Fruit fly (Drosophila melanogaster) whole organism, embryonic: Measurements from ENCODE around the gene CG5665.
A peak's percentile ranks its signal among the peaks of the same experiment; 100 is the strongest.

Source experiments
- Adf1 ChIP-seq: fragments of 200-800 bp; sonication (Bioruptor generic); IDR thresholded peaks from 2 replicates; pipeline ENCODE4 v1.3.6; 2022; ENCODE audit warnings: missing biosample characterization, missing genetic modification characterization
- Antp ChIP-seq: fragments of 200-800 bp; sonication (Bioruptor generic); optimal IDR thresholded peaks from 3 replicates; lab custom pipeline; 2016; ENCODE audit warnings: missing biosample characterization, missing genetic modification characterization
- CG17328 ChIP-seq: fragments of 200-800 bp; sonication (Bioruptor generic); IDR thresholded peaks from 2 replicates; pipeline ENCODE4 v1.3.6; 2022; ENCODE audit warnings: missing biosample characterization, missing genetic modification characterization
- CG17829 ChIP-seq: fragments of 200-800 bp; optimal IDR thresholded peaks from 2 replicates; lab custom pipeline; 2019; ENCODE audit warnings: missing biosample characterization, mild to moderate bottlenecking, missing genetic modification characterization, moderate library complexity
- CG18476 ChIP-seq: fragments of 200-800 bp; sonication (Bioruptor generic); optimal IDR thresholded peaks from 2 replicates; lab custom pipeline; 2016; ENCODE audit warnings: missing biosample characterization, mild to moderate bottlenecking, missing genetic modification characterization
- CG18619 ChIP-seq: fragments of 200-800 bp; sonication (Bioruptor generic); optimal IDR thresholded peaks from 3 replicates; lab custom pipeline; 2017; ENCODE audit warnings: missing biosample characterization, mild to moderate bottlenecking, missing genetic modification characterization
- CG32767 ChIP-seq: fragments of 200-800 bp; sonication (Bioruptor generic); IDR thresholded peaks from 2 replicates; pipeline ENCODE4 v1.3.6; 2022; ENCODE audit warnings: missing biosample characterization, missing genetic modification characterization
- CG33213 ChIP-seq: fragments of 200-800 bp; sonication (Bioruptor generic); optimal IDR thresholded peaks from 3 replicates; lab custom pipeline; 2016; ENCODE audit warnings: missing biosample characterization, missing genetic modification characterization
- CG34422 ChIP-seq: fragments of 200-800 bp; sonication (Bioruptor generic); IDR thresholded peaks from 3 replicates; pipeline ENCODE4 v1.3.6; 2022; ENCODE audit warnings: missing biosample characterization, missing genetic modification characterization
- CG4424 ChIP-seq: fragments of 200-800 bp; sonication (Bioruptor generic); optimal IDR thresholded peaks from 3 replicates; lab custom pipeline; 2016; ENCODE audit warnings: missing biosample characterization, missing genetic modification characterization
- CG6765 ChIP-seq: fragments of 200-800 bp; sonication (Bioruptor generic); optimal IDR thresholded peaks from 3 replicates; lab custom pipeline; 2017; ENCODE audit warnings: missing biosample characterization, mild to moderate bottlenecking, missing genetic modification characterization
- CG7271 ChIP-seq: fragments of 200-800 bp; sonication (Bioruptor generic); optimal IDR thresholded peaks from 2 replicates; lab custom pipeline; 2018; ENCODE audit warnings: missing biosample characterization, mild to moderate bottlenecking, missing genetic modification characterization, moderate library complexity
- CG7786 ChIP-seq: fragments of 200-800 bp; sonication (Bioruptor generic); optimal IDR thresholded peaks from 2 replicates; lab custom pipeline; 2016; ENCODE audit warnings: missing biosample characterization, missing genetic modification characterization
- CG9609 ChIP-seq: fragments of 200-800 bp; sonication (Bioruptor generic); optimal IDR thresholded peaks from 3 replicates; lab custom pipeline; 2016; ENCODE audit warnings: missing biosample characterization, missing genetic modification characterization
- CHES-1-like ChIP-seq: fragments of 200-800 bp; sonication (Bioruptor generic); optimal IDR thresholded peaks from 2 replicates; lab custom pipeline; 2016; ENCODE audit warnings: missing biosample characterization, missing genetic modification characterization
- Camta ChIP-seq: fragments of 200-800 bp; sonication (Bioruptor generic); optimal IDR thresholded peaks from 2 replicates; lab custom pipeline; 2016; ENCODE audit warnings: missing biosample characterization, missing genetic modification characterization
- D ChIP-seq, 2 experiments: fragments of 200-800 bp in 1 of 2; fragments of >200 bp in 1 of 2; sonication (Bioruptor generic) in 1 of 2; optimal IDR thresholded peaks; 2 replicates in 1 of 2; 3 replicates in 1 of 2; lab custom pipeline; 2017; ENCODE audit warnings: mild to moderate bottlenecking in 1 of 2, missing biosample characterization in 1 of 2, missing genetic modification characterization in 1 of 2, missing genetic modification reagents in 1 of 2
- Drgx ChIP-seq: fragments of 200-800 bp; sonication (Bioruptor generic); IDR thresholded peaks from 2 replicates; pipeline ENCODE4 v1.3.6; 2022; ENCODE audit warnings: missing biosample characterization, missing genetic modification characterization
- E2f2 ChIP-seq: fragments of 200-800 bp; sonication (Bioruptor generic); IDR thresholded peaks from 2 replicates; pipeline ENCODE4 v1.3.6; 2022; ENCODE audit warnings: missing biosample characterization, missing genetic modification characterization
- ERR ChIP-seq: fragments of 200-800 bp; sonication (Bioruptor generic); optimal IDR thresholded peaks from 2 replicates; lab custom pipeline; 2016; ENCODE audit warnings: missing biosample characterization, missing genetic modification characterization
- Fer3 ChIP-seq: fragments of 200-800 bp; sonication (Bioruptor generic); optimal IDR thresholded peaks from 2 replicates; lab custom pipeline; 2018; ENCODE audit warnings: missing biosample characterization, mild to moderate bottlenecking, missing genetic modification characterization, moderate library complexity
- Hmx ChIP-seq: fragments of 200-800 bp; sonication (Bioruptor generic); optimal IDR thresholded peaks from 2 replicates; lab custom pipeline; 2016; ENCODE audit warnings: missing biosample characterization, missing genetic modification characterization
- Hr39 ChIP-seq: fragments of >200 bp; optimal IDR thresholded peaks from 2 replicates; lab custom pipeline; 2017
- Hsf ChIP-seq: fragments of 200-800 bp; sonication (Bioruptor generic); optimal IDR thresholded peaks from 3 replicates; lab custom pipeline; 2016; ENCODE audit warnings: missing biosample characterization, missing genetic modification characterization
- NC2α ChIP-seq: fragments of 200-800 bp; sonication (Bioruptor generic); optimal IDR thresholded peaks from 2 replicates; lab custom pipeline; 2016; ENCODE audit warnings: missing biosample characterization, missing genetic modification characterization
- Nf-YC ChIP-seq: fragments of 200-800 bp; optimal IDR thresholded peaks from 3 replicates; lab custom pipeline; 2019; ENCODE audit warnings: missing biosample characterization, mild to moderate bottlenecking, missing genetic modification characterization, moderate library complexity
- Optix ChIP-seq: fragments of 200-800 bp; sonication (Bioruptor generic); IDR thresholded peaks from 3 replicates; pipeline ENCODE4 v1.3.6; 2022; ENCODE audit warnings: missing biosample characterization, missing genetic modification characterization
- Sry-β ChIP-seq: fragments of 200-800 bp; sonication (Bioruptor generic); optimal IDR thresholded peaks from 2 replicates; lab custom pipeline; 2018; ENCODE audit warnings: missing biosample characterization, mild to moderate bottlenecking, missing genetic modification characterization, moderate library complexity
- Sry-δ ChIP-seq: fragments of 200-800 bp; sonication (Bioruptor generic); optimal IDR thresholded peaks from 2 replicates; lab custom pipeline; 2016; ENCODE audit warnings: missing biosample characterization, missing genetic modification characterization
- Tbp ChIP-seq: fragments of >200 bp; optimal IDR thresholded peaks from 2 replicates; lab custom pipeline; 2018; ENCODE audit warnings: missing biosample characterization, missing genetic modification characterization
- Xbp1 ChIP-seq: fragments of 200-800 bp; sonication (Bioruptor generic); optimal IDR thresholded peaks from 3 replicates; lab custom pipeline; 2016; ENCODE audit warnings: missing biosample characterization, mild to moderate bottlenecking, missing genetic modification characterization
- ac ChIP-seq: fragments of 200-800 bp; sonication (Bioruptor generic); optimal IDR thresholded peaks from 3 replicates; lab custom pipeline; 2017; ENCODE audit warnings: missing biosample characterization, mild to moderate bottlenecking, missing genetic modification characterization
- al ChIP-seq: fragments of 200-800 bp; sonication (Bioruptor generic); IDR thresholded peaks from 2 replicates; pipeline ENCODE4 v1.3.6; 2022; ENCODE audit warnings: missing biosample characterization, missing genetic modification characterization
- bab2 ChIP-seq: fragments of 200-800 bp; sonication (Bioruptor generic); optimal IDR thresholded peaks from 2 replicates; lab custom pipeline; 2016; ENCODE audit warnings: missing biosample characterization, missing genetic modification characterization
- ci ChIP-seq: fragments of 200-800 bp; sonication (Bioruptor generic); IDR thresholded peaks from 3 replicates; pipeline ENCODE4 v1.3.6; 2022; ENCODE audit warnings: missing biosample characterization, missing genetic modification characterization
- croc ChIP-seq: fragments of 200-800 bp; sonication (Bioruptor generic); conservative IDR thresholded peaks from 3 replicates; pipeline ENCODE4 v1.3.6; 2022; ENCODE audit warnings: missing biosample characterization, missing genetic modification characterization
- dysf ChIP-seq: fragments of 200-800 bp; sonication (Bioruptor generic); IDR thresholded peaks from 3 replicates; pipeline ENCODE4 v1.3.6; 2022; ENCODE audit warnings: missing biosample characterization, missing genetic modification characterization
- fd96Cb ChIP-seq: fragments of 200-800 bp; sonication (Bioruptor generic); optimal IDR thresholded peaks from 2 replicates; lab custom pipeline; 2018; ENCODE audit warnings: missing biosample characterization, mild to moderate bottlenecking, missing genetic modification characterization, moderate library complexity
- ftz-f1 ChIP-seq: fragments of 200-800 bp; sonication (Bioruptor generic); optimal IDR thresholded peaks from 2 replicates; lab custom pipeline; 2016; ENCODE audit warnings: missing biosample characterization, missing genetic modification characterization
- gem ChIP-seq: fragments of 200-800 bp; sonication (Bioruptor generic); optimal IDR thresholded peaks from 2 replicates; lab custom pipeline; 2019; ENCODE audit warnings: missing biosample characterization, mild to moderate bottlenecking, missing genetic modification characterization, moderate library complexity
- jing ChIP-seq: fragments of 200-800 bp; sonication (Bioruptor generic); optimal IDR thresholded peaks from 2 replicates; lab custom pipeline; 2018; ENCODE audit warnings: missing biosample characterization, mild to moderate bottlenecking, missing genetic modification characterization
- knrl ChIP-seq: fragments of 200-800 bp; sonication (Bioruptor generic); IDR thresholded peaks from 3 replicates; pipeline ENCODE4 v1.3.6; 2022; ENCODE audit warnings: missing biosample characterization, missing genetic modification characterization; ENCODE audit not compliant: partially characterized antibody
- onecut ChIP-seq: fragments of 200-800 bp; sonication (Bioruptor generic); IDR thresholded peaks from 2 replicates; pipeline ENCODE4 v1.3.6; 2022; ENCODE audit warnings: missing biosample characterization, missing genetic modification characterization
- peb ChIP-seq: fragments of 200-800 bp; sonication (Bioruptor generic); IDR thresholded peaks from 2 replicates; pipeline ENCODE4 v1.3.6; 2022; ENCODE audit warnings: missing biosample characterization, missing genetic modification characterization
- ranshi ChIP-seq: fragments of 200-800 bp; sonication (Bioruptor generic); IDR thresholded peaks from 2 replicates; pipeline ENCODE4 v1.3.6; 2022; ENCODE audit warnings: missing biosample characterization, missing genetic modification characterization
- seq ChIP-seq: fragments of 200-800 bp; sonication (Bioruptor generic); IDR thresholded peaks from 2 replicates; pipeline ENCODE4 v1.3.6; 2022; ENCODE audit warnings: missing biosample characterization, missing genetic modification characterization
- trh ChIP-seq: fragments of 200-800 bp; sonication (Bioruptor generic); optimal IDR thresholded peaks from 2 replicates; lab custom pipeline; 2016; ENCODE audit warnings: missing biosample characterization, missing genetic modification characterization
- usp ChIP-seq: fragments of >200 bp; optimal IDR thresholded peaks from 2 replicates; lab custom pipeline; 2017; ENCODE audit warnings: missing biosample characterization, missing genetic modification characterization
- vfl ChIP-seq: fragments of 200-800 bp; sonication (Bioruptor generic); optimal IDR thresholded peaks from 2 replicates; lab custom pipeline; 2016; ENCODE audit warnings: missing biosample characterization, missing genetic modification characterization

CG5665 gene

DNA sequence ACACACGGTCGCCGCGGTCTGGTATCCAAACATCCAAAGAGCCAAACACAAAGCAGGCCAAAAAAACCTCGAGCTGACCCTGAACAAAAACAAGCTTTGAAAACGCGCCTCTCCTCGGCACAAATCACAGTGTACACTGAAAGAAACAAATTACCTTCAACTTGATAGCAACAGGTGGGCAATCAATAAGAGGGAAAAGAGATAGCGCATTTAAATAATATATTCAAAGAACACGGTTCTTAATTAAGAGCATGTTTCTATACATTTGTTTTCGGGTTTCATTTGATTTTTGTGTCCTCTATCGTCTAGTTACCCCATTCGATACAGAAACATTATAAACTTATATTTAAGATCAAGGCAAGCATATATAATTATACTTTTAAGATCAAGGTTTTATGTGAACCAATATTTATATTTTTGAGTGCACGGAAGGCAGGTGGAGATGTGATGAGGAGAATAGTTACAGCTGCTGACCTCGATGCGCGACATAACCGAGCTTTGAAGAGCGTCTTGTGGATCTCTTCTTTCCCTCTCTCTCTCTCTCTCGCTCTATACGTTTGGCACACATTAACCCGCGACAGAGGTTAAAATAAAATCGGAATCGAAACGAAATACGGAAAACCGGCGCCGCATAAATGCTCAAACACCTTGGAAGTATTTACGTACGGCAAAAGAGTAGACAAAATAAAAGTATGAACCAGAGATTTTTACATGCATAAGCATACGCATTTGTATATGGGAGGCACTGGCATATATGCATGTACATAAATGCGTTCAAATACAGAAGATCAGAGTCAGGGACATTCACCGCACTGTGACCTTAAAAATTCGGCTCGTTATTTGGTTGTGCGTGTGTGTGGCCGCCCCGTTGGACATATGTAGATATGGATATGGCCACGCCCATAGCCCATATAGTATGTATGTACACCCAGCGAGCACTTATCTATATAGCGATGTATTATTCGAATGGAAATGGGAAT lies 40.2 kb downstream of the CG5665 start (continued):
- TF ChIP-seq Sry-β = peak; percentile 33
- TF ChIP-seq usp (GFP tag; lab: Kevin White, UChicago) = no peak
- peak; percentile 32 for TF ChIP-seq Adf1 (GFP tag; lab: Robert Waterston, UW)
- peak; percentile 86 for TF ChIP-seq Hsf (GFP tag; lab: Kevin White, UChicago)
- peak; percentile 58 for TF ChIP-seq jing (GFP tag; lab: Kevin White, UChicago)
- peak; percentile 94 for TF ChIP-seq gem (tag; lab: Kevin White, UChicago)
- TF ChIP-seq Hmx (GFP tag; lab: Kevin White, UChicago) = peak; percentile 69
- TF ChIP-seq Xbp1 = peak; percentile 85
- TF ChIP-seq CG18619 (GFP tag; lab: Kevin White, UChicago) = peak; percentile 88
- TF ChIP-seq CG17829 (tag; lab: Kevin White, UChicago) = peak; percentile 81
- TF ChIP-seq CG9609 (GFP tag; lab: Kevin White, UChicago) = peak; percentile 72
- peak; percentile 70; the same call in 2 of the 3 replicates for TF ChIP-seq CG34422
- TF ChIP-seq Hr39 (lab: Kevin White, UChicago) = no peak
- peak; percentile 35 for TF ChIP-seq ac (GFP tag; lab: Kevin White, UChicago)
- TF ChIP-seq knrl (GFP tag; lab: Robert Waterston, UW) = no peak
- TF ChIP-seq peb (GFP tag; lab: Robert Waterston, UW) = peak; percentile 51; the same call in 1 of the 2 replicates
- peak; percentile 82 for TF ChIP-seq fd96Cb (tag; lab: Kevin White, UChicago)
- TF ChIP-seq ERR (GFP tag; lab: Kevin White, UChicago) = peak; percentile 3
- peak; percentile 91 for TF ChIP-seq CG4424
- peak; percentile 68 for TF ChIP-seq onecut (GFP tag; lab: Robert Waterston, UW)
- TF ChIP-seq seq (GFP tag; lab: Robert Waterston, UW) = peak; percentile 86
- peak; percentile 74 for TF ChIP-seq CG18476 (GFP tag; lab: Kevin White, UChicago)
- TF ChIP-seq E2f2 (GFP tag; lab: Robert Waterston, UW) = peak; percentile 50; the same call in 1 of the 2 replicates
- peak; percentile 55 for TF ChIP-seq vfl
- TF ChIP-seq CG33213 = peak; percentile 47
- peak; percentile 60 for TF ChIP-seq Camta (GFP tag; lab: Kevin White, UChicago)
- no peak for TF ChIP-seq Tbp (GFP tag; lab: Kevin White, UChicago)
- peak; percentile 85 for TF ChIP-seq ftz-f1 (GFP tag; lab: Kevin White, UChicago)
- peak; percentile 78 for TF ChIP-seq Drgx (GFP tag; lab: Robert Waterston, UW)
- peak; percentile 58 for TF ChIP-seq Antp (GFP tag; lab: Kevin White, UChicago)
- 0 out of 3 replicates have a peak, but pooled peaks have one; percentile 21 for TF ChIP-seq Optix (GFP tag; lab: Robert Waterston, UW)
- TF ChIP-seq CG6765 (GFP tag; lab: Kevin White, UChicago) = peak; percentile 78
- TF ChIP-seq D (optimal IDR thresholded peaks at IDR 0.05; lab: Kevin White, UChicago) = no peak
- peak; percentile 77 for TF ChIP-seq D (GFP tag; optimal IDR thresholded peaks at IDR 0.05; lab: Kevin White, UChicago)
- peak; percentile 83 for TF ChIP-seq Fer3
- peak; percentile 42 for TF ChIP-seq NC2α (GFP tag; lab: Kevin White, UChicago)
- peak; percentile 89 for TF ChIP-seq dysf (GFP tag; lab: Robert Waterston, UW)
- TF ChIP-seq CG7786 = peak; percentile 63
- peak; percentile 72; the same call in 1 of the 2 replicates for TF ChIP-seq ranshi (GFP tag; lab: Robert Waterston, UW)
- TF ChIP-seq CG32767 = no peak
- TF ChIP-seq Sry-δ = peak; percentile 26
- peak; percentile 71 for TF ChIP-seq bab2
- peak; percentile 25 for TF ChIP-seq CG7271 (tag; lab: Kevin White, UChicago)
- TF ChIP-seq ci (GFP tag; lab: Robert Waterston, UW) = peak; percentile 48; the same call in 2 of the 3 replicates
- peak; percentile 62 for TF ChIP-seq CG17328 (GFP tag; lab: Robert Waterston, UW)
- peak; percentile 46 for TF ChIP-seq trh (GFP tag; lab: Kevin White, UChicago)
- TF ChIP-seq CHES-1-like (GFP tag; lab: Kevin White, UChicago) = peak; percentile 50
- TF ChIP-seq croc (GFP tag; lab: Robert Waterston, UW) = peak; percentile 36; the same call in 2 of the 3 replicates
- TF ChIP-seq al = peak; percentile 73
- peak; percentile 77 for TF ChIP-seq Nf-YC
